Worm (Caenorhabditis elegans): ENCODE measurements around the gene C27A7.6.

Gene C27A7.6

DNA sequence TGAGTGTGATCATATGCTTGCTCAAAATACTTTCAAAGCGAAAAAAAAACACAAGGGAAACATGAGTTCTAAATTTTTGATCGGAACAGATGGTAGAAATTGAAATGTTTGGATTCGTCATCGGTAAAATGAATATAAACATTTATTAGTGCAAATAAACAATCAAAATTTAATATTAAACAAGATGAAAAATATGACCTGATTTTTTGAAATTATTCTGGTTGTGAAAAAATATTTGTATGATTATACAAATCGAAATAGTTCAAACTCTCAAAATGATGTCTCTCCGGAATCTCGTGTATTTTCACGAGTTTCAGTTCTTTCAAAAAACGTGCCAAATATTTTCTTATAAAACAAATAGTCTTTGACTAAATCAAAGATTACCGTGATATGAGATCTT, 10.2 kb downstream of the C27A7.6 start, which contains the start of gene C13C4.7:
C13C4.7 (minus strand) TSS at position 101 of the 400 bp plus-strand sequence.
- no peak for TF ChIP-seq unc-62 (GFP tag; optimal IDR thresholded peaks at IDR 0.05)

DNA sequence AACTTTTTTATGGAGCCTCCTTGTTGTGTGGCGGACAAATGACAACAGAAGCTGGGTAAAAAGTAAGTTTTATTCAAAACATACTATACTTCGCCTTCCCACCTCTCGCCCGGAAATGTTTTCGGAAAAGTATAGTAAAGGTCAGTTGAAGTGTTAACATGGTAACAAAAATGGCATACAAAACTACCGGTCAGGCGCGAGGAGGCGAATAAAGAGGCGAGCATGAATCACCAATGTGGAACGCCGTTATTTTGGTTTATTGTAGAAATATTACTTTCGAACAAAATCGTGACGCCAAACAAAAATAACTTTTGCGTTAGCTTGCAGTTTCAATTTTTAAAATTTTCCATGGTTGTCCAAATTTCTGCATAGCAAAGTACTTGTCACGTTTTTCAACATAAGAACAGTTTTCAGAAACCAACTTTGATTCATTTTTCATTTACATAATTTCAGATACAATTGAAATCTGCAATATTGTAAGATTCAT, 13.0 kb downstream of the C27A7.6 start, which contains the start of gene C13C4.8:
C13C4.8 (plus strand) TSS at position 437 of the 487 bp plus-strand sequence.
- TF ChIP-seq unc-62 (GFP tag; optimal IDR thresholded peaks at IDR 0.05) = no peak

DNA sequence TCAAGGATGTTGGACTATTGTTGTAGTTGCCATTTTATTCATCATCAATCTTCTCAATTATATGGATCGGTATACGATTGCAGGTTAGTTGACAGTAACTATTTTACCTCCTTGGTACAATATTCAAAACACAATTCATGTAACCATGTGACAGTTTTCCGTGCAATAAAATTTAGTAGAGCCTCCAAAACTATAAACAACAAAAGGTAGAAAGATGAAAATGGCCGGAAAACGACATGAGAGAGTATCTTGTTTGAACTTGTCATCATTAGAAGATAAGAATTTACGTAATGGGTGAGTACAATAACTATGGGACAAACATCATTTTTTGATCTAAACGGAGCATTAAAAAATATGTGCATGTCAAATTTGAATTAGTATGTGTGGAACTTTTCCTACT, 15.4 kb downstream of the C27A7.6 start:
- TF ChIP-seq unc-62 (GFP tag; optimal IDR thresholded peaks at IDR 0.05) = no peak

DNA sequence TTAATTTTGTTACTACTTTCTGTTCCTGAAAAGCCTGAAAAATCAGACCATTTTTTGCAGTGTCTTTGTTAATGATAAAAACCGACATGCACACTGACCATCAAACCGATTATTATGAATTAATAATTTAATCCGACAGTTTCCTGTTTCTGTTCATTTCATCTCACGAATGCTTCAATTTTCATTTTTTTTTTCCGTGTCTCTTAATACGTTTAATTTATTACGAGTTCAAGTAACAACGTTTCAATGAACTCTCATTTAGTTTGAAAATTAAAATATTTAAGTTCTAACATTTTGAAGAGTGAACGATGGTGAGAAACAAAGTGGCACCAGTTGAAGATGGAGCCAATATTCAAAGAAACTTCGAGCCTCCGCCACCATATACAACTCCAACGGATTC, 15.9 kb downstream of the C27A7.6 start, which contains the start of gene spin-1:
spin-1 (plus strand) TSS at position 301 of the 400 bp plus-strand sequence.
- TF ChIP-seq unc-62 (GFP tag; optimal IDR thresholded peaks at IDR 0.05) = no peak

- TF ChIP-seq unc-62 (GFP tag; optimal IDR thresholded peaks at IDR 0.05) = no peak
These were observed 16.9 kb downstream of the C27A7.6 start for ce11 chrV:12113726-12114125.

ce11 chrV:12111452-12111851, 19.1 kb downstream of the C27A7.6 start, which contains the start of gene lhpp-1:
lhpp-1 (minus strand) TSS chrV:12111805.
- no peak for TF ChIP-seq unc-62 (GFP tag; optimal IDR thresholded peaks at IDR 0.05)

- TF ChIP-seq unc-62 (GFP tag; optimal IDR thresholded peaks at IDR 0.05) = no peak
These were observed 23.7 kb downstream of the C27A7.6 start, which contains the start of gene nhr-136 for ce11 chrV:12106841-12107240. nhr-136 (plus strand) TSS chrV:12107141.

DNA sequence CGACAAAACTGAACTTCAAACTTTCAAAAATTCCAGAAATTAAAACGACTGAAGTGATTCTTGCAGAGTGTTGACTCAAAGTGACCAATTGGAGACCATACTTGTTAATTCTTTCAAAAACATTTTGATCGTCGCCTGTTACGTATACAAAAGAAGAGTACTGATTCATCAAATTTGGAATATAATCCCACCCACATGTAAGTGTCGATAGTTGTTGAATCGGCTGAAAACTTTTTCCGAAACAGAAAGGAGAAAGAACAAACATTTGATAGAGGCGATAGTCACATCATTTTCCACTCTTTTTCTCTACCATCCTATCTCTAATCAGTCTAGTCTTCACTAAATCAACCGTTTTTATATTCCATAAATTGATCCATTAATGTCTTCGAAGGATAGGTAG, 26.7 kb downstream of the C27A7.6 start, which contains the start of gene nhr-153:
nhr-153 (plus strand) TSS at position 301 of the 400 bp plus-strand sequence.
- TF ChIP-seq unc-62 (GFP tag; optimal IDR thresholded peaks at IDR 0.05) = no peak

DNA sequence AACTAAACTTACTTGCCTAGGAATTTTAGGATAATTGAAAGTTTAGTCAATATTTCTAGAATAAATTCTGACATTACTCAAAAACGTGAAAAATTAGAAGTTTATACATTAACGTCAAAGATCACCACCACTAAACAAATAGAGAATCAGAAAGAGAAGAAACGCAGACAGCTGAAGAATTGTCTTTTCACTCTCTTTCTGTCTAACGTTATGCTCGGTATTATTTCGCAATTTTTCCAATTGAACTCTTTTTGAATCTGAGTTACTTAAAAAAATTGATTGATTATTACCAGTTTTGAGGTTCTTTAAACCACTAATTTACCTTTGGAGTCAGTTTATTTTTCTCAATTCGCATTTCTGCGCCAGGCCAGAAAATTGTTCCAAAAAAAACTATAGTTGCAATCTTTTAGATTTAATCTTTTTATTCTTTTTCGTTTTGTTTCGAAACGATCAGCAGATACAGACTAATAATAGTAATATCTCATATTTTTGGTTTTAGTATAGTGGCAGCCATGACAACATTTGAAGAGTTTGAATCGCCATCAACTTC, 29.7 kb downstream of the C27A7.6 start, which contains the start of gene nhr-154:
nhr-154 (plus strand) TSS at position 500 of the 550 bp plus-strand sequence.
- TF ChIP-seq unc-62 (GFP tag; optimal IDR thresholded peaks at IDR 0.05) = no peak

DNA sequence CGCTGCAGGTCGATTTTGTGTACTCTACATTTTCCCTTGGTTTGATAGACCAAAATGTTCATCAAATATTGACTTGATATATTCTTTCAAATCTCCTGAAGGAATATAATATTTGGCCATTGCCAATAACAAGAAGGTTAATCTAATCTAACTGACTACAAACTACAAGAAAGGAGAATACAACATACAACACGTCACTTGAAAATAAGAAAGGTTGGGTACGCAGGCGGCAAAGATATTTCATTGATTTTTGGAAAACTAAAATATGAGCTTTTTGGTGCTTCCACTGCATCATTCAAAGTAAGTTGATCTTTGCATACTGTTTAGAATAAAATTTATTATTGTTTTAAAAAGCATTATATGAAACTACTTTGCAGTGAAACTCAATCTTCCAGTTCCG, 32.5 kb downstream of the C27A7.6 start, which contains the start of gene nhr-209:
nhr-209 (plus strand) TSS at position 27 of the 400 bp plus-strand sequence.
- no peak for TF ChIP-seq unc-62 (GFP tag; optimal IDR thresholded peaks at IDR 0.05)

DNA sequence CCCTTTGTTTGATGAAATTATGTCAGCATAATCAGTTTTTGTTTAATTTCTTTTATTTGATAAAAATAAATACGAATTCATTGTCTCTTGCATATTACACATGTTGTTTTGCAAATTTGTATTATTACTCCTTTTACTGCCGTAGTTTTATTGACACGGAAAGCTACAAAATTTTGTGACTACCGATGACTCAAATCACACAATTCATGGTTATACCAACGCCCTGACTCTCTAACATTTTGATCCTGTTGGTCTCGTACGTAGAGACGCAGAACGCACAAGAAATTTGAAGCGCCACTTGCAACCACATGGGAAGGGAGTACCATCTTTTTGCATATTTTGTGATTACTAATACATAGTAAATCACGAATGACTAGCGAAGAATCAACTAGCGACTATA, 34.7 kb downstream of the C27A7.6 start, which contains the start of gene nhr-207:
nhr-207 (plus strand) TSS at position 282 of the 400 bp plus-strand sequence.
- TF ChIP-seq unc-62 (GFP tag; optimal IDR thresholded peaks at IDR 0.05) = no peak

- no peak for TF ChIP-seq unc-62 (GFP tag; optimal IDR thresholded peaks at IDR 0.05)
These were observed 36.6 kb downstream of the C27A7.6 start, which contains the start of gene nhr-208 for ce11 chrV:12094030-12094429. nhr-208 (plus strand) TSS chrV:12094317.

DNA sequence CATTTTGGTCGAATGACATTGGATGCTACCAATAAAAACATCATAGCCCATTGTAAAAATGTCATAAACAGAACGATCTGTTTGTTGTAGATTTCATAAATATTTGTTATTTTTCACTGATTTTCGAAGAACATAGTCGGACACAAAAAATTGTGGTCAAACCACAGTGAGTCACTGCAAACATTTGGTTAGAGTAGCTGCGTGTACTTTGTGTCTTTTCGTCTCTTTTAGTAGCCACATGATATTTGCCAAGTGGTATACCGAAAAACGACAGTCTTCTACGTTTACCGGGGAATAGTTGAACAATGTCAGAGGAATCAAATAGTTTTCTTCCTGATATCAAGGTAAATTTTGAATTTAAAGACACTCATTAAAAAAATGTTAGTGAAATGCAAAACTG, 38.8 kb downstream of the C27A7.6 start, which contains the start of gene nhr-206:
nhr-206 (plus strand) TSS at position 248 of the 400 bp plus-strand sequence.
- TF ChIP-seq unc-62 (GFP tag; optimal IDR thresholded peaks at IDR 0.05) = no peak

ce11 chrV:12088773-12089172, 41.8 kb downstream of the C27A7.6 start, which contains the start of gene R07B7.12:
R07B7.12 (plus strand) TSS chrV:12089073.
- no peak for TF ChIP-seq unc-62 (GFP tag; optimal IDR thresholded peaks at IDR 0.05)

DNA sequence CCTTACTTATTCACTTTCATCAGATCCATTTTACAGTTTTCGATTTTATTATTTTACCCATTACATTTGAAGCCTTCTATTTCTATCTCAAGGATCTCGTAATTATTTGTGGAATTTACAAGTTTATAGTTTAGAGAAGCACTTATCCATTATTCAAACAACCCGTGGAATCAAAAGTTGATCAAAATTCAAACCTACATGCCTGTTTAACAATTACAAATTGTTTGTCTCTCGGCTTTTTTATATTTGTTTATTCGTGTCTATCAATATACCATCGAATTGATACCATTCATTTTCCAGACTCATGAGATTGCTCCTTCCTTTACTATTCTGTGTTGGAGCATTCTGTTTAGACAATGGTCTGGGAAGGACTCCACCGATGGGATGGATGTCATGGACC, 43.7 kb downstream of the C27A7.6 start, which contains the start of gene gana-1:
gana-1 (plus strand) TSS at position 301 of the 400 bp plus-strand sequence.
- no peak for TF ChIP-seq unc-62 (GFP tag; optimal IDR thresholded peaks at IDR 0.05)

- TF ChIP-seq unc-62 (GFP tag; optimal IDR thresholded peaks at IDR 0.05) = no peak
These were observed 44.5 kb downstream of the C27A7.6 start for ce11 chrV:12085867-12086634.
